Fruit fly (Drosophila melanogaster): ENCODE results near the gene alpha-Est9.

Gene alpha-Est9

DNA sequence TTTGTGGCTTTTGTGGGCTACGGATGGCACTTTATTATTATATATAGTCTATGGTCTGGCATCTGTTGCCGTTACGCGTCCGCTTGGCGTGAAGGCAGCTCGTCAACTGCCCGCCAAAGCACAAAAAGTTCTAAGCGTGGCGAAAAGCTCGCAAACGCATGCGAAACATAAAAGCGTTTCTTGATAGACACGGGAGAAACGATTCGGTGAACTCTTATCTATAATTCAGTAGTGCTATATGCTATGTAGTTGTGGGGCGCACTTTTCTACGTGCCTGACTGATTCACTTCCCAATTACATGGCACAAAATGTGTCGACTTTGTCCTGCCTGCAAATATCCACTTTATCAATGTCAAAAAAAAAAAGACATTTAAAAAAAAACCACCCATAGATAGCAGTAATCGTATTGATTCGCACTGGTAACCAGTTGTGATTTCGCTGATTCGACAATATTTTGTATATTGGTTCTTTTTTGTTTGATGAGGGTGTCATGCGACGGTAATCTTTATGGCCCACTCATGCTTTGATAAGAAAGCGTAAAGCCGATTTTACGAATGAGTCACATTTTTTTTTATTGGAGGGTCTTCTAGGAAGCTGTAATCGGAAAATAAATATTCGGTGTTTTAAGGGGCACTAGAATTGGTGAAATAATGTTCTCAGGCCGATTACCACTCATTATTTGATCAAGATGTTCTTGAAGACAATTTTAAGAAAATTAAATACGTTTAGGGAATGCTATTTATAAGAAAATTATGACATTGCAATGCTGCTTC lies at the start of gene alpha-Est9:
alpha-Est9 (minus strand) TSS at position 110 of the 773 bp plus-strand sequence.
- TF ChIP-seq Sin3A (optimal IDR thresholded peaks at IDR 0.05) = no peak
- no peak for TF ChIP-seq ttk (optimal IDR thresholded peaks at IDR 0.05)
- TF ChIP-seq insv (optimal IDR thresholded peaks at IDR 0.05) = no peak
- TF ChIP-seq psq (optimal IDR thresholded peaks at IDR 0.05) = no peak
- no peak for TF ChIP-seq Myc (optimal IDR thresholded peaks at IDR 0.05)
- no peak for TF ChIP-seq h (optimal IDR thresholded peaks at IDR 0.05)

DNA sequence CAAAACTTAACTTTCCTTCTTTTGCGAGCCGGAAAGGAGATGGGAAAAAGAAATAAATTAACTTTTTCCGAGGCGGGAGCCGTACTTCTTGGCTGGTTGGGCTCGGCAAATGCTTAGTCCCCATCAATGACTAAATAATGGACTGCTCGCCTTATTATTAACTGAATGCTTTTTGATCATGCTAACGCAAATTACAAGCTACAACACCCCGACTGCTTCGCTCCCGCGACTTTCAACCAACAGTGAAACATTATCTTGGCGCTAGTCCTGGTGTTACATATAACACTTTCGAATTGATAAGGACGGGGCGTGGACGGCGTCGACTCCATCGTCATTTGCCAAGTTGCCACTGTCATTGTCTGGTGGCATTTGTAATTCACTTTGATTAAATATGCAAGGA lies 46.8 kb upstream of the alpha-Est9 start, which contains the start of gene CG45545:
CG45545 (plus strand) TSS at position 301 of the 400 bp plus-strand sequence.
- no peak for TF ChIP-seq Sin3A (optimal IDR thresholded peaks at IDR 0.05)
- no peak for TF ChIP-seq insv (optimal IDR thresholded peaks at IDR 0.05)
- TF ChIP-seq psq (optimal IDR thresholded peaks at IDR 0.05) = no peak
- TF ChIP-seq Myc (optimal IDR thresholded peaks at IDR 0.05) = no peak
- no peak for TF ChIP-seq ttk (optimal IDR thresholded peaks at IDR 0.05)
- no peak for TF ChIP-seq h (optimal IDR thresholded peaks at IDR 0.05)

DNA sequence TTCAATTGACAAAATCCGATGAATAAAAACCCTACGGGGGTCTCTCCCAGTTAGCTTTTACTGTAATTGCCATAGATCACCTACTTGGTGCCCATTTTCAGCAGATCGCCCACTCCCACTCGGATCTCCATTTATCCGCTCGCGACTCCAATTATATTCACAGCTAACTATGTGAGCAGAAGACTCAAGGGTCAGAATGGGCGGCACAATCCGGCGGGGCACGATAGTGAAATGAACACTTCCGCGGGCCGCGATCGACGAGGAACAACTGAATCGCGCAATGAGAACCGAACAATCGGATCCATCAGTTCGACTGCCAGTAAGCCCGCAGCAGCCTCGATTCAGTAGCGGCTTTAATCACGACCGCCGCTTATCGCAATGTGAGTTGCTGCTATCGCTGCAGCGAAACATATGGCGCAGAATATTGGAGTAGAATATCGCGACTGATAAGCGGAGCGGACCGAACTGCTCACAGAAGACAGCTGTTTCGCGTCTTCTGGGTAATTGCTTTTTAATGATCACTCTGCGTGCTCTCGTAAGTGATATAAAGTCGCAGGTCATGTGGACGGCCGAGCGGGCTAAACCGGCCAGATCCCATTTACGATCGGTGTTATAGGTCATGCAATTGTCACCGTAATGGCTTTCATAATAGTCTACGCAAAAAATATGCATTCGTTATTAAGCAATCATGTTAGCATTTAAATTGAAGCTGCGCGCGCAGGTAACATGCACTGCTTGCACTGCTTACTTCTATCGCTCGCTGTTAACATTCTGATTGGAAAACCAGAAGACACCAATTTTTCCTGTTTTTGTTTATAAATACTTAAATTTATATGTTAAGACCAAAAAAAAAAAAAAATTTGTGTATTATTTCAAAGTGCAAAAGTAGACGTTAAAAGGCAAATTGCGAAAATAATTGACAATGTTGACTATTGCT lies 44.2 kb upstream of the alpha-Est9 start, which contains the start of gene alpha-Est1:
alpha-Est1 (minus strand) TSS at position 317 of the 937 bp plus-strand sequence.
- TF ChIP-seq Sin3A (optimal IDR thresholded peaks at IDR 0.05) = no peak
- no peak for TF ChIP-seq insv (optimal IDR thresholded peaks at IDR 0.05)
- no peak for TF ChIP-seq ttk (optimal IDR thresholded peaks at IDR 0.05)
- no peak for TF ChIP-seq h (optimal IDR thresholded peaks at IDR 0.05)
- TF ChIP-seq Myc (optimal IDR thresholded peaks at IDR 0.05) = no peak
- no peak for TF ChIP-seq psq (optimal IDR thresholded peaks at IDR 0.05)

DNA sequence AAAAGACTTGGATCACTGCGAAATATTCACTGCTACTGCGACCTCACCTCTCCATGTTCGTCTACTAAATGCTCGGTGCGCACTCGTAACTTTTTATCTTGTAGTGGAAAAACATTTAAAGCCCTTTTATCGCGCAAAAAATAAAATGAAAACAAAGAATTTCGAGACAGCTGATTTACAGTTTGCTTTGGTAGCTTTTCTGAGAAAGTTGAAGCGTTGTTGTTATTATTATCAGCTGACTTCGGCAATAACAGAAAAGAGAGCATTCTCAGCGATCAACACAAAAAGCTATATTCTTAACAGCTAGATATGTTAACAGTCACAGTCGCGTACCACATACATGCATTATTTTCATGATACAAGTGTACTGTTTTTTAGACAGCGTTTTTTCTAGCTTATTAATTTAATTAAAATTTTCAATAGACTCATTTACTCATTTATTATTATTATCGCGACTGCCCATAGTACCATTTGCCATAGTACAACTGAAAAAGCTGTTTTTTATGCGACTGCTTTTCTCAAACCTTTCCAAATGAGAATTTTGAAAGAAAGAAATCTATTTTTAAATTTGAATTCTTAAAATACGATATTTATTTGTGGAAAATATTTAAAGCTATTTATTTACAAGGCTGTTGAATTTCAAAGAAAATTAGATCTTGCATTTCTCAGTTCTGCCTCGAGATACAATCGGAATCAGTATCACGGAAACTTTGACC lies 36.4 kb upstream of the alpha-Est9 start, which contains the start of the genes alpha-Est3 and alpha-Est2:
alpha-Est3 (minus strand) TSS at position 487 of the 716 bp plus-strand sequence.
alpha-Est2 (plus strand) TSS at position 666 of the 716 bp plus-strand sequence.
- TF ChIP-seq ttk (optimal IDR thresholded peaks at IDR 0.05) (no peak), Myc (optimal IDR thresholded peaks at IDR 0.05) (no peak), psq (optimal IDR thresholded peaks at IDR 0.05) (no peak), Sin3A (optimal IDR thresholded peaks at IDR 0.05) (no peak), insv (optimal IDR thresholded peaks at IDR 0.05) (no peak), h (optimal IDR thresholded peaks at IDR 0.05) (no peak)

DNA sequence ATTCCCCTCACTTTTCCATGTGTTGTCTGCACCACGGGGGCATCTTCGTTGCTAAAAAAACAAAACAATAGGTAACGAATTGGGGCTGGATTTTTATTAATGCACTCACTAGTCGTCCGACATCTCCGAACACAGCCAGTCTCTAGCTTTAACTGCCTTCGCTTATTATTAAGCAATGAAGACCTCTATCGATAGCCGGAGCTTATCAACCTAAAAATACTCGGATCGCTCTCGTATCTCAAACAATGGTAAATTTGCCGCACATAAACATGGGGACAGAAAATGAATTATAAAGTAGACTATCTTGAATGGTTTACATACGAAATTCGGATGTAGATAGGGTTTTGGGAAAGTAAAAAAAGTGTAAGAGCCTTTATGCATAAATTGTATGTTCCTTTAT lies 33.5 kb upstream of the alpha-Est9 start, which contains the start of gene alpha-Est4:
alpha-Est4 (minus strand) TSS at position 181 of the 400 bp plus-strand sequence.
- TF ChIP-seq Myc (optimal IDR thresholded peaks at IDR 0.05) = no peak
- TF ChIP-seq insv (optimal IDR thresholded peaks at IDR 0.05) = no peak
- no peak for TF ChIP-seq ttk (optimal IDR thresholded peaks at IDR 0.05)
- TF ChIP-seq Sin3A (optimal IDR thresholded peaks at IDR 0.05) = no peak
- no peak for TF ChIP-seq h (optimal IDR thresholded peaks at IDR 0.05)
- no peak for TF ChIP-seq psq (optimal IDR thresholded peaks at IDR 0.05)

DNA sequence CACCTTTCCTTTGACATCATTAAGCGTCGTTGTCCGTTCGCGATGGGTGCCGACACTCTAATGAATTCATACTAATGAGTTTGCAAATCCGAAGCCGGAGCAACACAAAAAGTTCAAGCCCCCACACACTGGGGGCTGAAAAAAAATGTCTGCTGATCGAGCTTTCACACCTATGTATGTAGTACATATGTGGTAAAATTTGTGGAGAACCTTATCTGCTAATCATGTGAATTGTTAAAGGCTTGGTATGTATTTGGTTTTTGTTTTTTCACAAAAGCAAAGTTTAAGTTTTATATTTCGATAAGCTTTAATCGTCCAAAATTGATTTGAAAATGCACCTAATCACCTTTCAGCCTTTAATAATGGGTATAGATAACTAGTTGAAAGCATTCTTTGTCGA lies 31.4 kb upstream of the alpha-Est9 start, which contains the start of gene alpha-Est5:
alpha-Est5 (minus strand) TSS at position 110 of the 400 bp plus-strand sequence.
- TF ChIP-seq ttk (optimal IDR thresholded peaks at IDR 0.05) (no peak), Sin3A (optimal IDR thresholded peaks at IDR 0.05) (no peak)

DNA sequence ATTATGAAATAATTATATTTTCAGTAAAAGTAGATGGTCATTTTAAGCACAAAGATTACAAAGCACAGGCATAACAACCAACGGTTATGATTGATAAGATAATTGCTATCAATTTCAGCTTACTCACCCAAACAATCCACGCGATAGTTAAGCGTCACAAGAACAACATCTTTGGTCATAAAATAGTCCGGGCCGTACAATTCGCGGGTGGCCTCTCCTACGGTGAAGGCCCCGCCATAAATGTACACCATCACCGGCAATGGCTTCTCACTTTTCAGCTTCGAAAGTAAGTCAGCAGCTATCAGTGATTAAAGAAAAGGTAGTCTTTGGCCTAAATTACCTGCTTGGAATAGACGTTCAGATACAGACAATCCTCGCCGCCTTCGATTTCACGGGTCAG lies 30.7 kb upstream of the alpha-Est9 start:
- no peak for TF ChIP-seq insv (optimal IDR thresholded peaks at IDR 0.05)

DNA sequence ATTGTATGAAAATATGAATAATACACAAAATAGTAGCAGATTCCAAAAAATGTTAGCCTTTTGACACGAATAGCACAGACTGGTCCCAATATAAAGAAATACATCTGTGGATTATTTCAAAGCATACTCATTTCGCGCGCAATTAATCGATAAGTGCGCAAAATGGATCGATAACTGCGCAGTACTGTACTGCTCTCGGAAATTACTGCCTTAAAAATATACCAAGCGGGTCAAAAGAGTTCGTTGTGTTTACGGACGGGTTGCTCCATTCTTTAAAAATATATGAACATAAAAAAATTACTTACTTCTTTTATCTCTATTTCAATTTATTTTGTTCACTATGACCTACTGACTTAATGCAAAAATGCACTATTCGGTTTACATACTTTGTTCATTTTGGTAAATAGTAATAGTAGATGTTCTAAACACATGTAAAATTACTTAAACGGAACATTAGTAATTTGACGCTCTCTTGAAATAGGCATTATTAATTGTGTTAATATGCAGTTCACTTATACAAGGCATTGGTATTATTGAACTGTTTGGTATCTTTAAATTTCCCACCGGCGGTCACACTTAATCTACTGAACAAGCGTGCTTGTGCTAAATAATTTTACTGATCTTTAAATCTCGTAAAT lies 25.4 kb upstream of the alpha-Est9 start, which contains the start of the genes Rtnl2 and alphaTub84D:
Rtnl2 (minus strand) TSS at position 58 of the 638 bp plus-strand sequence.
alphaTub84D (plus strand) TSS at position 570 of the 638 bp plus-strand sequence.
- TF ChIP-seq Sin3A (optimal IDR thresholded peaks at IDR 0.05) = no peak
- TF ChIP-seq ttk (optimal IDR thresholded peaks at IDR 0.05) = no peak
- TF ChIP-seq Myc (optimal IDR thresholded peaks at IDR 0.05) = no peak
- no peak for TF ChIP-seq insv (optimal IDR thresholded peaks at IDR 0.05)
- TF ChIP-seq psq (optimal IDR thresholded peaks at IDR 0.05) = no peak
- no peak for TF ChIP-seq h (optimal IDR thresholded peaks at IDR 0.05)

DNA sequence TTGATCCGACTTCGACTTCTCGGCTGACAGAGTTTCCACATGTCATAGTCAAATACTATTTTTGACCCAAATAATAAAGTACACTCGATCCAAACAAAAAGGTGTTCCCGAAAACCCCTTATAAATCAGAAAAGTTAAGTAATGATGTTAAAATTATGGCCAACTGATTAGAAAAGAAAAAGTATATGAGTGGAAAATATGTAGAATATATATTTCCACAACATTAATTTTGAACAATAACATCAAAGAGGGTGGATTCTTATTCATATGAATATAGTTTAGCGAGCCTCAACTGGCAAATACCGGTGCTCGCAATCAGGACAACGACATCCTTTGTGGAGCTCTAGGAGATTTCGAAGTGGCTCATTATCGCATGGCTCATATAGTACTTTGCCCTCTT lies 23.8 kb upstream of the alpha-Est9 start, which contains the start of gene alpha-Est6:
alpha-Est6 (minus strand) TSS at position 101 of the 400 bp plus-strand sequence.
- no peak for TF ChIP-seq Myc (optimal IDR thresholded peaks at IDR 0.05)
- no peak for TF ChIP-seq h (optimal IDR thresholded peaks at IDR 0.05)
- no peak for TF ChIP-seq ttk (optimal IDR thresholded peaks at IDR 0.05)

DNA sequence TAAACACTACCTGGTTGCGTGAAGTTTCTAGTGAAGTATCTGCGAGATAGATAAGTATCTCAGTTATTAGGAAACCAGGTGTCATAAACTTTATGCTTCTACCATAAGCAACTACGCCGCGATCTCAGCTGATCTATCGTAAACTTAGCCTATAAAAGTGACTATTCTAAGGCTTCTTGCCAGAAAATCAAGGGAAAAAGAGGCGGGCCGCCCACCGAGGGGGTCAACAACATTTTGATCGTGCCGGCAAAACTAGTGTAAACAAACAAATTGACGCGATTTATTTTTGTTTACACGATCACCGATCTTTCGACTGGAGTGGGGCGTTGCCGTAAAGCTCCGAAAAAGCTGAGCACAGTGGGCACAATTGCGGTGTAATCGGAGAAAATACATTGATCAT lies 19.3 kb upstream of the alpha-Est9 start:
- TF ChIP-seq psq (optimal IDR thresholded peaks at IDR 0.05) (no peak), Sin3A (optimal IDR thresholded peaks at IDR 0.05) (no peak), Myc (optimal IDR thresholded peaks at IDR 0.05) (no peak)

DNA sequence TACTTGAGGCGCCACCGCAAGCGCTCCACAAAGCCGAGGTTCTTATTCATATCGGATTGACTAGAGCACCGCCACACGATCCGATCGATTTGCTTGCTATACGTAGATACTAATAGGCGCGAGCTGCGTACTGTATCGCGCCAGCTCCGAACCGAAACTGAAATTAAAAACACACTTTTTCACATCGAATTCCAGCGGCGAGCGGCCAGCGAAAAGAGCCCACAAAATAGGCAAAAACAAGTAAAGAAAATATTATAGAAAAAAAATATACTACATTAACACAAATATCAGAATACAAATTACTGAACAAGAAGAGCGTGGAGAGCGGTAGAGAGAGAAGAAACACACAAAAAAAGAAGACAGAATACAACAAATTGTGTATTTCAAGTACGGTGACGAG lies 18.7 kb upstream of the alpha-Est9 start, which contains the start of gene alpha-Est7:
alpha-Est7 (minus strand) TSS at position 160 of the 400 bp plus-strand sequence.
- TF ChIP-seq Sin3A (optimal IDR thresholded peaks at IDR 0.05) = no peak
- no peak for TF ChIP-seq h (optimal IDR thresholded peaks at IDR 0.05)
- no peak for TF ChIP-seq insv (optimal IDR thresholded peaks at IDR 0.05)
- TF ChIP-seq psq (optimal IDR thresholded peaks at IDR 0.05) = no peak
- no peak for TF ChIP-seq Myc (optimal IDR thresholded peaks at IDR 0.05)
- no peak for TF ChIP-seq ttk (optimal IDR thresholded peaks at IDR 0.05)
